Worm (Caenorhabditis elegans): ENCODE results near the gene F14F7.7.

Gene F14F7.7

DNA sequence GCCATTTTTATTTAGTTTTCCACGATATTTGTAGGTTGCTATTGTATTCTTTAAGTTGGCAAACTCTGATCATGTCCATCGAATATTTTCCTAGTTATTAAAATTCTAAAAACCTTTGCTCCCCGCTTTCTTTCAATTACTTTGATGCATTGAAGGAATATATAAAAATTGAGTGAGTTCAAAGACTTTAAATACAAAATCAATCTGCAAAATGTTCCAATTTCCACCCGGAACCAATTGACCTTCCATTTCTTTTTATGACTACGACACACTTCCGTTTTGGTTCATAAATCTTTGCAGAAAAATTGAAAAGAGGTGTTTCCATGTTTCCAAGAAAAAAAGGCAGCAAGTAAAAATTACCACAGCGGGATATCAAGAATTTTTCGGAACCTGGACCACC, 9.0 kb downstream of the F14F7.7 start, which contains the start of gene F54F12.2 (continued):
- no peak for TF ChIP-seq egl-13 (tag; optimal IDR thresholded peaks at IDR 0.05)

DNA sequence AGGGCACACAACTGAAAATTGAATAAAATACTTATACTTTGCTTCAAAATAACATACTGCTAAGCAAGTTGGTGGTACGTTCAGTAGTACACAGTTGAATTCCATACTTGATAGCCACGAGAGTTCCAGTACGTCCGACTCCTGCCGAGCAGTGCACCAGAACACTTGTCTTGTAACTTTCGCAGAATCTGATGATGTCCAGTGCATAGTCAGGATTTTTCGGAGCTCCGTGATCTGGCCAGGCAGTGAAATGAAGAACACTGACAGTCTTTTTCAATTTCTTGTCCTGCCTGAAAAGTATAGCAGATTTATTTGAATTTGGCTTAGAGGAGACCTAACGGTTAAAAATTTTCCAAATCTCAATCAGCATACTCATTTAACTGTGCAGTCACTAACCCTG, 19.3 kb downstream of the F14F7.7 start:
- no peak for TF ChIP-seq C16A3.4 (tag; optimal IDR thresholded peaks at IDR 0.05)
- no peak for TF ChIP-seq nhr-76 (tag; optimal IDR thresholded peaks at IDR 0.05)
- TF ChIP-seq pag-3 (tag; optimal IDR thresholded peaks at IDR 0.05; ENCODE audit: borderline replicate concordance, insufficient read depth) = no peak
- TF ChIP-seq C04F5.9 (tag; optimal IDR thresholded peaks at IDR 0.05) = no peak
- TF ChIP-seq ceh-88 (GFP tag; IDR thresholded peaks at IDR 0.05) = no peak
- TF ChIP-seq vab-15 (tag; optimal IDR thresholded peaks at IDR 0.05) = no peak
- TF ChIP-seq lir-3 (tag; optimal IDR thresholded peaks at IDR 0.05; ENCODE audit: poor library complexity) = no peak
- no peak for TF ChIP-seq ceh-90 (tag; optimal IDR thresholded peaks at IDR 0.05)
- no peak for TF ChIP-seq mef-2 (tag; optimal IDR thresholded peaks at IDR 0.05)
- no peak for TF ChIP-seq fkh-10 (GFP tag; optimal IDR thresholded peaks at IDR 0.05)
- TF ChIP-seq fkh-4 (tag; optimal IDR thresholded peaks at IDR 0.05; ENCODE audit: borderline replicate concordance) = no peak
- TF ChIP-seq lin-15B (tag; optimal IDR thresholded peaks at IDR 0.05) = no peak
- no peak for TF ChIP-seq snu-23 (GFP tag; optimal IDR thresholded peaks at IDR 0.05)
- TF ChIP-seq ztf-11 (tag; optimal IDR thresholded peaks at IDR 0.05) = no peak
- TF ChIP-seq lin-14 (GFP tag; optimal IDR thresholded peaks at IDR 0.05) = no peak

DNA sequence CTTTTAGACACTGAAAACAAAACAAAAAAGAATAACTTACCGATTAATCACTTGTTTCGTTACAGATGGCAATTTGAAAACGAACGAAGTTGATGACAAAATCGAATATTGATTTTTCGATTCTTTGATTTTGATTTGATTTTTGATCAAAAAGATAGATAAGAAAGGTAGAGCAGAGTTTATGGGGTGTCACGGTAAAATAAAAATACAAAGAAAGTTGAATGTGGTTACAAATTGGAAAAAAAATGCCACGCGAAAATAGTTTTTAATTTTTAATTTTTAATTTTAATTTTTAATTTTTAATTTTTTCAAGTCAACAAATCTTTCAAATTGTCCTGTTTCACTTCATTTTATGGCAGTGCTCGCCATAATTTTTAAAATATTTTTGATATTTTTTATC, 24.6 kb downstream of the F14F7.7 start, which contains the start of gene F54F12.1:
Gene F54F12.1, minus strand, starts transcription at position 101 of the 400 bp plus-strand sequence.
- TF ChIP-seq nhr-90 (tag; optimal IDR thresholded peaks at IDR 0.05; ENCODE audit: poor library complexity) (no peak), aha-1 (tag; optimal IDR thresholded peaks at IDR 0.05) (no peak), zip-4 (GFP tag; optimal IDR thresholded peaks at IDR 0.05) (no peak), rnt-1 (tag; optimal IDR thresholded peaks at IDR 0.05) (no peak), ama-1 (optimal IDR thresholded peaks at IDR 0.05) (no peak), nhr-47 (tag; optimal IDR thresholded peaks at IDR 0.05) (no peak), elt-3 (tag; optimal IDR thresholded peaks at IDR 0.05) (no peak), tlp-1 (tag; optimal IDR thresholded peaks at IDR 0.05) (no peak), sup-37 (GFP tag; optimal IDR thresholded peaks at IDR 0.05) (no peak), swsn-7 (tag; optimal IDR thresholded peaks at IDR 0.05) (no peak)

DNA sequence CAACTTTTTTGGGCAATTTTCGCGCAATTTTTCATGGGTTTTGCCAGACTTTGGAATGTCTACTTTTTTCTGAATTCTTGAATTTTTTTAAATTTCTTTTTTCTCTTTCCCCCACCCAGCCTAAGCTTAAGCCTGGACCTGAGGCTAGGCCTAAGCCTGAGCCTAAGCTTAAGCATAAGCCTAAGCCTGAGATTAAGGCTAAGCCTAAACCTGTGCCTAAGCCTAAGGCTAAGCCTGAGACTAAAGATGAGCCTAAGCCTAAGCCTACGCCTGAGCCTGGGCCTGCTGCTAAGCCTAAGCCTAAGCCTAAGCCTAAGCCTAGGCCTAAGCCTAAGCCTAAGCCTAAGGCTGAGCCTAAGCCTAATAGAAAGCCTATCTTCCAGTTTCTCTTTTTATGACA, 25.5 kb downstream of the F14F7.7 start:
- TF ChIP-seq ztf-11 (tag; optimal IDR thresholded peaks at IDR 0.05) = no peak

DNA sequence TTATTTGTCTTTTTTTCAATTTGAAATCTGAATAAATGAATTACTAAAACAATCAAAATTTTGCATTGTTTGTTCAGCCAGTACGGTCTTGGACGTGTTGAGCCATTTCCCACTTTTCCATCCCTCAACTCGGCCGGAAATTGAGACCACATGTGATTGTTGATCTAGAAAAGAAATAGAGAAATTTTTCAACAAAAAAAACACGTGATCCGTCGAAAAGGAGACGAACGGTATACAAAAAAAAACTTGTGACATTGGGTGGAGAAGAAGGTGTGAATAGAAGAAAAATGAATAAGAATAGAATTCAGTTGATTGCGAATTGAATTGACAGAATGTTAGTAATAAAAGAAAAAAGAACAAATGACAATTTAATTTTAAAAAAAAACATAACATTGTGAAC, 26.0 kb downstream of the F14F7.7 start:
- TF ChIP-seq lin-35 (GFP tag; optimal IDR thresholded peaks at IDR 0.05) (peak in 1 of 2 experiments; percentile 75), aha-1 (tag; optimal IDR thresholded peaks at IDR 0.05) (no peak), nhr-84 (tag; optimal IDR thresholded peaks at IDR 0.05) (no peak), skn-1 (tag; optimal IDR thresholded peaks at IDR 0.05) (peak; percentile 51), F16B12.6 (tag; optimal IDR thresholded peaks at IDR 0.05) (no peak), tlp-1 (tag; optimal IDR thresholded peaks at IDR 0.05) (no peak), pag-3 (tag; optimal IDR thresholded peaks at IDR 0.05; ENCODE audit: borderline replicate concordance, insufficient read depth) (no peak), nhr-47 (tag; optimal IDR thresholded peaks at IDR 0.05) (no peak), hpl-2 (GFP tag; optimal IDR thresholded peaks at IDR 0.05) (no peak), dpl-1 (GFP tag; optimal IDR thresholded peaks at IDR 0.05) (peak in 1 of 3 experiments; percentile 31), ama-1 (optimal IDR thresholded peaks at IDR 0.05) (no peak), dsc-1 (tag; optimal IDR thresholded peaks at IDR 0.05) (peak; percentile 29), nhr-71 (tag; optimal IDR thresholded peaks at IDR 0.05) (no peak), fkh-8 (tag; optimal IDR thresholded peaks at IDR 0.05) (no peak), nhr-85 (tag) (peak; percentile 72), C04F5.9 (tag; optimal IDR thresholded peaks at IDR 0.05) (no peak), irx-1 (tag; optimal IDR thresholded peaks at IDR 0.05) (no peak), nhr-11 (tag; optimal IDR thresholded peaks at IDR 0.05) (no peak), isw-1 (GFP tag; IDR thresholded peaks at IDR 0.05) (no peak), unc-86 (tag; optimal IDR thresholded peaks at IDR 0.05) (no peak), nhr-90 (tag; optimal IDR thresholded peaks at IDR 0.05; ENCODE audit: poor library complexity) (no peak), nhr-20 (tag; optimal IDR thresholded peaks at IDR 0.05) (peak; percentile 46), tbx-2 (tag; optimal IDR thresholded peaks at IDR 0.05) (no peak), nhr-237 (tag; optimal IDR thresholded peaks at IDR 0.05) (no peak), elt-2 (tag; optimal IDR thresholded peaks at IDR 0.05) (no peak), hlh-4 (tag; optimal IDR thresholded peaks at IDR 0.05) (no peak), mdl-1 (tag; optimal IDR thresholded peaks at IDR 0.05) (peak in 1 of 2 experiments; percentile 8)

Data from whole organism, L1 larva.